Fruit fly (Drosophila melanogaster): ENCODE data around the gene CG15628.
A peak's percentile ranks its signal among the peaks of the same experiment; 100 is the strongest.

Gene CG15628

dm6 chr2L:4810697-4811490, 10.7 kb upstream of the CG15628 start:
- TF ChIP-seq CG10462 (GFP tag; optimal IDR thresholded peaks at IDR 0.05), result peak; percentile 37
- no peak for TF ChIP-seq Trl (optimal IDR thresholded peaks at IDR 0.05)
- TF ChIP-seq Trl (GFP tag; optimal IDR thresholded peaks at IDR 0.05), result peak; percentile 19
- no peak for TF ChIP-seq Antp (GFP tag; optimal IDR thresholded peaks at IDR 0.05)
- no peak for TF ChIP-seq CG12299 (tag; optimal IDR thresholded peaks at IDR 0.05)
- no peak for TF ChIP-seq CG7987 (GFP tag; optimal IDR thresholded peaks at IDR 0.05)
- TF ChIP-seq scrt (GFP tag; optimal IDR thresholded peaks at IDR 0.05), result no peak
- TF ChIP-seq nerfin-1 (tag; optimal IDR thresholded peaks at IDR 0.05), result no peak
- TF ChIP-seq gfzf (GFP tag; optimal IDR thresholded peaks at IDR 0.05), result no peak
- no peak for TF ChIP-seq jigr1 (GFP tag; IDR thresholded peaks at IDR 0.05)
- peak; percentile 42; the same call in 1 of the 3 replicates for TF ChIP-seq CG7357 (GFP tag; IDR thresholded peaks at IDR 0.05)
- TF ChIP-seq rib (GFP tag; IDR thresholded peaks at IDR 0.05), result no peak
- TF ChIP-seq ash1 (GFP tag; optimal IDR thresholded peaks at IDR 0.05), result no peak
- TF ChIP-seq Deaf1 (tag; optimal IDR thresholded peaks at IDR 0.05), result no peak
- TF ChIP-seq ttk (GFP tag; IDR thresholded peaks at IDR 0.05), result peak; percentile 61
- no peak for TF ChIP-seq Dfd (GFP tag; optimal IDR thresholded peaks at IDR 0.05)
- TF ChIP-seq dpn (GFP tag; optimal IDR thresholded peaks at IDR 0.05), result peak; percentile 42 to 54
- TF ChIP-seq TFAM (GFP tag; optimal IDR thresholded peaks at IDR 0.05), result no peak
- no peak for TF ChIP-seq CG34376 (GFP tag; optimal IDR thresholded peaks at IDR 0.05)
- peak; percentile 60 for TF ChIP-seq ssp (GFP tag; IDR thresholded peaks at IDR 0.05)
- peak; percentile 26 for TF ChIP-seq CG8290 (GFP tag; optimal IDR thresholded peaks at IDR 0.05)
- no peak for TF ChIP-seq CG8290 (tag; optimal IDR thresholded peaks at IDR 0.05)
- no peak for TF ChIP-seq br (optimal IDR thresholded peaks at IDR 0.05)
- peak; percentile 85 for TF ChIP-seq gem (tag; optimal IDR thresholded peaks at IDR 0.05)
- TF ChIP-seq CG15696 (tag; optimal IDR thresholded peaks at IDR 0.05), result peak; percentile 64
- no peak for TF ChIP-seq Rx (GFP tag; IDR thresholded peaks at IDR 0.05)
- TF ChIP-seq CG12219 (GFP tag; optimal IDR thresholded peaks at IDR 0.05), result peak; percentile 22
- TF ChIP-seq ab (GFP tag; optimal IDR thresholded peaks at IDR 0.05), result no peak
- TF ChIP-seq CG7928 (GFP tag; optimal IDR thresholded peaks at IDR 0.05), result peak; percentile 32
- TF ChIP-seq eyg (GFP tag; optimal IDR thresholded peaks at IDR 0.05), result no peak
- TF ChIP-seq tap (tag; optimal IDR thresholded peaks at IDR 0.05), result peak; percentile 36
- no peak for TF ChIP-seq gcm (GFP tag; optimal IDR thresholded peaks at IDR 0.05)
- no peak for TF ChIP-seq CG4282 (GFP tag; optimal IDR thresholded peaks at IDR 0.05)
- peak; percentile 76 for TF ChIP-seq lmd (GFP tag; IDR thresholded peaks at IDR 0.05)
- no peak for TF ChIP-seq stc (GFP tag; IDR thresholded peaks at IDR 0.05)
- TF ChIP-seq CG3281 (GFP tag; optimal IDR thresholded peaks at IDR 0.05), result peak; percentile 83
- TF ChIP-seq HHEX (GFP tag; optimal IDR thresholded peaks at IDR 0.05), result peak; percentile 56
- no peak; the same call in 1 of the 2 replicates for TF ChIP-seq CG10959 (GFP tag; IDR thresholded peaks at IDR 0.05)
- TF ChIP-seq CG6854 (GFP tag; optimal IDR thresholded peaks at IDR 0.05), result peak; percentile 24
- no peak for TF ChIP-seq peb (GFP tag; IDR thresholded peaks at IDR 0.05)
- TF ChIP-seq MESR4 (GFP tag; optimal IDR thresholded peaks at IDR 0.05), result no peak
- no peak for TF ChIP-seq CG11093 (GFP tag; IDR thresholded peaks at IDR 0.05)
- TF ChIP-seq CG2116 (GFP tag; optimal IDR thresholded peaks at IDR 0.05), result peak; percentile 37
- no peak for TF ChIP-seq Scr (GFP tag; IDR thresholded peaks at IDR 0.05; ENCODE audit: partially characterized antibody)
- TF ChIP-seq CoRest (tag; optimal IDR thresholded peaks at IDR 0.05), result peak; percentile 87
- TF ChIP-seq Taf1 (GFP tag; IDR thresholded peaks at IDR 0.05), result no peak
- TF ChIP-seq CG6683 (GFP tag; optimal IDR thresholded peaks at IDR 0.05), result no peak
- no peak for TF ChIP-seq Opbp (GFP tag; IDR thresholded peaks at IDR 0.05; ENCODE audit: partially characterized antibody)
- TF ChIP-seq az2 (GFP tag; optimal IDR thresholded peaks at IDR 0.05), result peak; percentile 76
- no peak for TF ChIP-seq yki (optimal IDR thresholded peaks at IDR 0.05)
- no peak for TF ChIP-seq disco-r (GFP tag; optimal IDR thresholded peaks at IDR 0.05)
- no peak for TF ChIP-seq CG43689 (GFP tag; IDR thresholded peaks at IDR 0.05)
